Fruit fly (Drosophila melanogaster) whole organism: ENCODE results near the gene Acsx2.
A peak's percentile ranks its signal among the peaks of the same experiment; 100 is the strongest.

Experiments used
- CG8478 ChIP-seq: fragments of >200 bp; optimal IDR thresholded peaks from 2 replicates; lab custom pipeline; 2018; ENCODE audit warnings: inconsistent platforms
- Dll ChIP-seq: fragments of >200 bp; optimal IDR thresholded peaks from 2 replicates; lab custom pipeline; 2017
- EcR ChIP-seq, 2 experiments: fragments of >200 bp; optimal IDR thresholded peaks; 2 replicates each; lab custom pipeline; 2017; ENCODE audit warnings: missing biosample characterization in 2 of 2, missing genetic modification characterization in 2 of 2, missing genetic modification reagents in 2 of 2
- pan ChIP-seq: fragments of >200 bp; optimal IDR thresholded peaks from 2 replicates; lab custom pipeline; 2017
- psq ChIP-seq: fragments of >200 bp; optimal IDR thresholded peaks from 2 replicates; lab custom pipeline; 2017
- usp ChIP-seq: fragments of >200 bp; optimal IDR thresholded peaks from 2 replicates; lab custom pipeline; 2017; ENCODE audit warnings: missing biosample characterization, missing genetic modification characterization, mixed read lengths

DNA sequence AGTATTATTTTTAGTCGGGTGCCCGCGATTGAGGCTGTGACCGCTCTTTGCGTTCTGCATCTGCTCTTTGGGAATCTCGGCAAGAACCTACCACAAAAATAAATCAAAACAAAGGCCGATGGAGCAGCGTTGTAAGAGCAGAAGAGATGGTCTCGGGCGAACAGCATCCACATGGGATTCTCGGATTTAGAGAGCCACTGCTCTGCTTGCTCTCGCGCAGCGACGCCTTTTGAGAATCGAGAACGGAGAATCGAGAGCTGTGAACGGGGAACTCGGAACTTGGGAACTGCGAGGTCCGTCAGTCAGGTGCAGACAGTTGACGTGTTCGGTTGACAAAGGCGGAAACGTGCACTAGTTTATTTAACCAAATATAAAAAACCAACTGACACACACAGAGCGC, 48.1 kb upstream of the Acsx2 start, which contains the start of gene GluClalpha:
- no peak for TF ChIP-seq usp (GFP tag; lab: Kevin White, UChicago)
- TF ChIP-seq psq (lab: Kevin White, UChicago), result no peak
- TF ChIP-seq pan, result no peak
- no peak for TF ChIP-seq CG8478 (lab: Kevin White, UChicago)
- TF ChIP-seq EcR (GFP tag; optimal IDR thresholded peaks at IDR 0.05; lab: Kevin White, UChicago), result no peak
- TF ChIP-seq Dll (lab: Kevin White, UChicago), result peak; percentile 33
